Fruit fly (Drosophila melanogaster) whole organism, embryonic: ENCODE results near the gene RpL6.

Source experiments
- BtbVII ChIP-seq: fragments of 200-800 bp; sonication (Bioruptor generic); optimal IDR thresholded peaks from 3 replicates; lab custom pipeline; 2017; ENCODE audit warnings: missing biosample characterization, mild to moderate bottlenecking, missing genetic modification characterization
- CG11504 ChIP-seq: fragments of 200-800 bp; sonication (Bioruptor generic); optimal IDR thresholded peaks from 3 replicates; lab custom pipeline; 2019; ENCODE audit warnings: missing biosample characterization, mild to moderate bottlenecking, missing genetic modification characterization, moderate library complexity
- CG11560 ChIP-seq: fragments of 200-800 bp; sonication (Bioruptor generic); IDR thresholded peaks from 3 replicates; pipeline ENCODE4 v1.3.6; 2022; ENCODE audit warnings: missing biosample characterization, missing genetic modification characterization
- CG11695 ChIP-seq: fragments of 200-800 bp; sonication (Bioruptor generic); IDR thresholded peaks from 3 replicates; pipeline ENCODE4 v1.3.6; 2022; ENCODE audit warnings: missing biosample characterization, missing genetic modification characterization
- CG13424 ChIP-seq: fragments of 200-800 bp; sonication (Bioruptor generic); optimal IDR thresholded peaks from 2 replicates; lab custom pipeline; 2019; ENCODE audit warnings: missing biosample characterization, mild to moderate bottlenecking, missing genetic modification characterization, moderate library complexity
- CG14860 ChIP-seq: fragments of 200-800 bp; sonication (Bioruptor generic); IDR thresholded peaks from 3 replicates; pipeline ENCODE4 v1.3.6; 2022; ENCODE audit warnings: missing biosample characterization, missing genetic modification characterization; ENCODE audit not compliant: partially characterized antibody
- CG15696 ChIP-seq: fragments of 200-800 bp; sonication (Bioruptor generic); optimal IDR thresholded peaks from 2 replicates; lab custom pipeline; 2019; ENCODE audit warnings: missing biosample characterization, mild to moderate bottlenecking, missing genetic modification characterization, moderate library complexity
- CG17328 ChIP-seq: fragments of 200-800 bp; sonication (Bioruptor generic); IDR thresholded peaks from 2 replicates; pipeline ENCODE4 v1.3.6; 2022; ENCODE audit warnings: missing biosample characterization, missing genetic modification characterization
- CG30403 ChIP-seq: fragments of 200-800 bp; sonication (Bioruptor generic); optimal IDR thresholded peaks from 3 replicates; lab custom pipeline; 2016; ENCODE audit warnings: missing biosample characterization, missing genetic modification characterization
- CG31441 ChIP-seq: fragments of 200-800 bp; sonication (Bioruptor generic); IDR thresholded peaks from 2 replicates; pipeline ENCODE4 v1.3.6; 2022; ENCODE audit warnings: missing biosample characterization, missing genetic modification characterization
- CG32772 ChIP-seq: fragments of 200-800 bp; sonication (Bioruptor generic); IDR thresholded peaks from 2 replicates; pipeline ENCODE4 v1.3.6; 2022; ENCODE audit warnings: missing biosample characterization, missing genetic modification characterization
- CG3726 ChIP-seq: fragments of 200-800 bp; sonication (Bioruptor generic); IDR thresholded peaks from 3 replicates; pipeline ENCODE4, ENCODE4 v1.3.6; 2022; ENCODE audit warnings: missing biosample characterization, missing genetic modification characterization
- CG3838 ChIP-seq: fragments of 200-800 bp; sonication (Bioruptor generic); optimal IDR thresholded peaks from 3 replicates; lab custom pipeline; 2016; ENCODE audit warnings: missing biosample characterization, missing genetic modification characterization
- CG4730 ChIP-seq: fragments of 200-800 bp; sonication (Bioruptor generic); IDR thresholded peaks from 2 replicates; pipeline ENCODE4 v1.3.6; 2022; ENCODE audit warnings: missing biosample characterization, missing genetic modification characterization
- CG5180 ChIP-seq: fragments of 200-800 bp; sonication (Bioruptor generic); optimal IDR thresholded peaks from 3 replicates; lab custom pipeline; 2017; ENCODE audit warnings: missing biosample characterization, missing genetic modification characterization, mild to moderate bottlenecking, moderate library complexity, missing genetic modification reagents
- CG6765 ChIP-seq: fragments of 200-800 bp; sonication (Bioruptor generic); optimal IDR thresholded peaks from 3 replicates; lab custom pipeline; 2017; ENCODE audit warnings: missing biosample characterization, mild to moderate bottlenecking, missing genetic modification characterization
- CG6854 ChIP-seq: fragments of 200-800 bp; sonication (Bioruptor generic); optimal IDR thresholded peaks from 3 replicates; lab custom pipeline; 2017; ENCODE audit warnings: missing biosample characterization, mild to moderate bottlenecking, missing genetic modification characterization
- CG7271 ChIP-seq: fragments of 200-800 bp; sonication (Bioruptor generic); optimal IDR thresholded peaks from 2 replicates; lab custom pipeline; 2018; ENCODE audit warnings: missing biosample characterization, mild to moderate bottlenecking, missing genetic modification characterization, moderate library complexity
- CG8089 ChIP-seq: fragments of 200-800 bp; sonication (Bioruptor generic); optimal IDR thresholded peaks from 3 replicates; lab custom pipeline; 2016; ENCODE audit warnings: missing biosample characterization, missing genetic modification characterization
- CG8924 ChIP-seq: fragments of 200-800 bp; optimal IDR thresholded peaks from 3 replicates; lab custom pipeline; 2019; ENCODE audit warnings: missing biosample characterization, mild to moderate bottlenecking, missing genetic modification characterization, moderate library complexity
- Hand ChIP-seq: fragments of 200-800 bp; sonication (Bioruptor generic); optimal IDR thresholded peaks from 2 replicates; lab custom pipeline; 2017; ENCODE audit warnings: mild to moderate bottlenecking, missing biosample characterization, missing genetic modification reagents, missing genetic modification characterization
- Hr51 ChIP-seq, 2 experiments: fragments of 200-800 bp; sonication (Bioruptor generic); optimal IDR thresholded peaks; 2 replicates in 1 of 2; 3 replicates in 1 of 2; lab custom pipeline; 2016 to 2018; ENCODE audit warnings: missing biosample characterization in 2 of 2, missing genetic modification characterization in 2 of 2, mild to moderate bottlenecking in 1 of 2, moderate library complexity in 1 of 2
- Kr ChIP-seq: fragments of 200-800 bp; sonication (Bioruptor generic); optimal IDR thresholded peaks from 2 replicates; lab custom pipeline; 2017; ENCODE audit warnings: missing biosample characterization, mild to moderate bottlenecking, missing genetic modification characterization
- Lim3 ChIP-seq: fragments of 200-800 bp; sonication (Bioruptor generic); IDR thresholded peaks from 2 replicates; pipeline ENCODE4 v1.3.6; 2022; ENCODE audit warnings: missing biosample characterization, missing genetic modification characterization
- Mrtf ChIP-seq: fragments of 200-800 bp; sonication (Bioruptor generic); IDR thresholded peaks from 3 replicates; pipeline ENCODE4 v1.3.6; 2022; ENCODE audit warnings: missing biosample characterization, missing genetic modification characterization
- Oli ChIP-seq: fragments of 200-800 bp; sonication (Bioruptor generic); optimal IDR thresholded peaks from 2 replicates; lab custom pipeline; 2018; ENCODE audit warnings: missing biosample characterization, mild to moderate bottlenecking, missing genetic modification characterization, moderate library complexity
- Vsx1 ChIP-seq: fragments of 200-800 bp; sonication (Bioruptor generic); optimal IDR thresholded peaks from 2 replicates; lab custom pipeline; 2017; ENCODE audit warnings: missing biosample characterization, mild to moderate bottlenecking, missing genetic modification characterization, missing genetic modification reagents
- YL-1 ChIP-seq: fragments of 200-800 bp; sonication (Bioruptor generic); optimal IDR thresholded peaks from 3 replicates; lab custom pipeline; 2017; ENCODE audit warnings: missing biosample characterization, mild to moderate bottlenecking, missing genetic modification characterization
- ap ChIP-seq: fragments of 200-800 bp; sonication (Bioruptor generic); IDR thresholded peaks from 2 replicates; pipeline ENCODE4 v1.3.6; 2022; ENCODE audit warnings: missing biosample characterization, missing genetic modification characterization
- bowl ChIP-seq: fragments of 200-800 bp; sonication (Bioruptor generic); IDR thresholded peaks from 2 replicates; pipeline ENCODE4 v1.3.6; 2022; ENCODE audit warnings: missing biosample characterization, missing genetic modification characterization
- ci ChIP-seq: fragments of 200-800 bp; sonication (Bioruptor generic); IDR thresholded peaks from 3 replicates; pipeline ENCODE4 v1.3.6; 2022; ENCODE audit warnings: missing biosample characterization, missing genetic modification characterization
- ems ChIP-seq: fragments of 200-800 bp; sonication (Bioruptor generic); optimal IDR thresholded peaks from 3 replicates; lab custom pipeline; 2016; ENCODE audit warnings: missing biosample characterization, missing genetic modification characterization
- fd3F ChIP-seq: fragments of 200-800 bp; sonication (Bioruptor generic); optimal IDR thresholded peaks from 2 replicates; lab custom pipeline; 2018; ENCODE audit warnings: missing biosample characterization, mild to moderate bottlenecking, missing genetic modification characterization, moderate library complexity
- grn ChIP-seq: fragments of 200-800 bp; sonication (Bioruptor generic); optimal IDR thresholded peaks from 3 replicates; lab custom pipeline; 2017; ENCODE audit warnings: missing biosample characterization, missing genetic modification characterization
- hb ChIP-seq: fragments of 200-800 bp; sonication (Bioruptor generic); IDR thresholded peaks from 3 replicates; pipeline ENCODE4 v1.3.6; 2022; ENCODE audit warnings: missing biosample characterization, missing genetic modification characterization; ENCODE audit not compliant: partially characterized antibody
- hkb ChIP-seq, 2 experiments: fragments of 200-800 bp in 1 of 2; fragments of >200 bp in 1 of 2; sonication (Bioruptor generic) in 1 of 2; IDR thresholded peaks in 1 of 2; optimal IDR thresholded peaks in 1 of 2; 2 replicates each; pipeline versions ENCODE4 v1.3.6 to Lab custom; 2017 to 2022; ENCODE audit warnings: missing biosample characterization in 1 of 2, missing genetic modification characterization in 1 of 2
- insv ChIP-seq, 2 experiments: fragments of 200-800 bp; sonication (Bioruptor generic); optimal IDR thresholded peaks; 3 replicates each; lab custom pipeline; 2016 to 2018; ENCODE audit warnings: missing biosample characterization in 2 of 2, missing genetic modification characterization in 2 of 2
- lbe ChIP-seq: fragments of 200-800 bp; sonication (Bioruptor generic); optimal IDR thresholded peaks from 2 replicates; lab custom pipeline; 2016; ENCODE audit warnings: missing biosample characterization, mild to moderate bottlenecking, missing genetic modification characterization
- mld ChIP-seq: fragments of 200-800 bp; sonication (Bioruptor generic); IDR thresholded peaks from 3 replicates; pipeline ENCODE4 v1.3.6; 2022; ENCODE audit warnings: missing biosample characterization, missing genetic modification characterization; ENCODE audit not compliant: partially characterized antibody
- org-1 ChIP-seq: fragments of 200-800 bp; sonication (Bioruptor generic); optimal IDR thresholded peaks from 2 replicates; lab custom pipeline; 2017; ENCODE audit warnings: missing biosample characterization, missing genetic modification characterization
- pb ChIP-seq: fragments of 200-800 bp; sonication (Bioruptor generic); optimal IDR thresholded peaks from 3 replicates; lab custom pipeline; 2016; ENCODE audit warnings: missing biosample characterization, missing genetic modification characterization
- psq ChIP-seq: fragments of 200-800 bp; sonication (Bioruptor generic); optimal IDR thresholded peaks from 2 replicates; lab custom pipeline; 2017; ENCODE audit warnings: missing biosample characterization, missing genetic modification characterization
- run ChIP-seq: fragments of 200-800 bp; sonication (Bioruptor generic); optimal IDR thresholded peaks from 3 replicates; lab custom pipeline; 2018; ENCODE audit warnings: missing biosample characterization, mild to moderate bottlenecking, missing genetic modification characterization
- sisA ChIP-seq: fragments of 200-800 bp; sonication (Bioruptor generic); IDR thresholded peaks from 2 replicates; pipeline ENCODE4 v1.3.6; 2022; ENCODE audit warnings: missing biosample characterization, missing genetic modification characterization
- so ChIP-seq: fragments of 200-800 bp; sonication (Bioruptor generic); IDR thresholded peaks from 3 replicates; pipeline ENCODE4 v1.3.6; 2022; ENCODE audit warnings: missing biosample characterization, missing genetic modification characterization
- sob ChIP-seq: fragments of 200-800 bp; sonication (Bioruptor generic); IDR thresholded peaks from 2 replicates; pipeline ENCODE4 v1.3.6; 2022; ENCODE audit warnings: missing biosample characterization, missing genetic modification characterization
- ssp ChIP-seq: fragments of 200-800 bp; sonication (Bioruptor generic); IDR thresholded peaks from 2 replicates; pipeline ENCODE4 v1.3.6; 2022; ENCODE audit warnings: missing biosample characterization, missing genetic modification characterization
- stwl ChIP-seq: fragments of 200-800 bp; sonication (Bioruptor generic); optimal IDR thresholded peaks from 3 replicates; lab custom pipeline; 2018; ENCODE audit warnings: missing biosample characterization, mild to moderate bottlenecking, missing genetic modification characterization, moderate library complexity
- zen ChIP-seq: fragments of 200-800 bp; sonication (Bioruptor generic); optimal IDR thresholded peaks from 3 replicates; lab custom pipeline; 2018; ENCODE audit warnings: missing biosample characterization, mild to moderate bottlenecking, missing genetic modification characterization, moderate library complexity
- zfh2 ChIP-seq: fragments of 200-800 bp; sonication (Bioruptor generic); optimal IDR thresholded peaks from 2 replicates; lab custom pipeline; 2016; ENCODE audit warnings: missing biosample characterization, missing genetic modification characterization

The RpL6 gene

dm6 chr3R:31588374-31588773 is 7.6 kb downstream of the RpL6 start, which contains the start of gene CG1635 (continued):
- peak; percentile 100 for TF ChIP-seq CG17328 (GFP tag; lab: Robert Waterston, UW)
- TF ChIP-seq CG6765 (GFP tag; lab: Kevin White, UChicago) = peak; percentile 100
- peak; percentile 99 for TF ChIP-seq CG4730
- peak; percentile 99 for TF ChIP-seq bowl (GFP tag; lab: Robert Waterston, UW)
- TF ChIP-seq sob (GFP tag; lab: Robert Waterston, UW) = peak; percentile 100
- TF ChIP-seq CG31441 (GFP tag; lab: Robert Waterston, UW) = peak; percentile 100
- peak; percentile 98 for TF ChIP-seq CG11504 (tag; lab: Kevin White, UChicago)
- peak; percentile 100 for TF ChIP-seq BtbVII
- TF ChIP-seq Lim3 (GFP tag; lab: Robert Waterston, UW) = peak; percentile 97
- peak; percentile 98 for TF ChIP-seq CG15696
- TF ChIP-seq CG3838 (GFP tag; lab: Kevin White, UChicago) = peak; percentile 98
- TF ChIP-seq Mrtf (GFP tag; lab: Robert Waterston, UW) = peak; percentile 99
- peak; percentile 97 for TF ChIP-seq sisA (GFP tag; lab: Robert Waterston, UW)
- TF ChIP-seq CG8089 (GFP tag; lab: Kevin White, UChicago) = peak; percentile 97
- TF ChIP-seq CG7271 (tag; lab: Kevin White, UChicago) = peak; percentile 100
- TF ChIP-seq Vsx1 (GFP tag; lab: Kevin White, UChicago) = peak; percentile 98
- peak; percentile 54; the same call in 1 of the 3 replicates for TF ChIP-seq hb (GFP tag; lab: Robert Waterston, UW)
- peak; percentile 94 for TF ChIP-seq psq
- peak; percentile 99 for TF ChIP-seq zen (tag; lab: Kevin White, UChicago)
- peak; percentile 74 to 87 for TF ChIP-seq insv (GFP tag; optimal IDR thresholded peaks at IDR 0.05; lab: Kevin White, UChicago)
- TF ChIP-seq CG32772 = peak; percentile 98
- TF ChIP-seq hkb (optimal IDR thresholded peaks at IDR 0.05; lab: Kevin White, UChicago) = no peak
- peak; percentile 100 for TF ChIP-seq hkb (GFP tag; IDR thresholded peaks at IDR 0.05; lab: Robert Waterston, UW)
- TF ChIP-seq CG8924 (tag; lab: Kevin White, UChicago) = peak; percentile 100
- peak; percentile 58; the same call in 2 of the 3 replicates for TF ChIP-seq CG14860
- peak; percentile 99 for TF ChIP-seq CG30403 (GFP tag; lab: Kevin White, UChicago)
- 0 out of 3 replicates have a peak, but pooled peaks have one; percentile 56 for TF ChIP-seq mld (GFP tag; lab: Robert Waterston, UW)
- TF ChIP-seq ssp (GFP tag; lab: Robert Waterston, UW) = peak; percentile 93
- peak; percentile 97 for TF ChIP-seq pb (GFP tag; lab: Kevin White, UChicago)
- TF ChIP-seq ci (GFP tag; lab: Robert Waterston, UW) = peak; percentile 100
- no peak for TF ChIP-seq grn (GFP tag; lab: Kevin White, UChicago)
- peak; percentile 98 to 100 for TF ChIP-seq Hr51 (GFP tag; optimal IDR thresholded peaks at IDR 0.05; lab: Kevin White, UChicago)
- peak; percentile 75 for TF ChIP-seq stwl (tag; lab: Kevin White, UChicago)
- peak; percentile 100 for TF ChIP-seq Oli (tag; lab: Kevin White, UChicago)
- peak; percentile 99 for TF ChIP-seq Hand (GFP tag; lab: Kevin White, UChicago)
- peak; percentile 99 for TF ChIP-seq run (tag; lab: Kevin White, UChicago)
- peak; percentile 99 for TF ChIP-seq YL-1 (GFP tag; lab: Kevin White, UChicago)
- TF ChIP-seq Kr (GFP tag; lab: Kevin White, UChicago) = peak; percentile 67
- TF ChIP-seq ems (GFP tag; lab: Kevin White, UChicago) = peak; percentile 94
- peak; percentile 92 for TF ChIP-seq CG11560 (tag; lab: Robert Waterston, UW)
- peak; percentile 99 for TF ChIP-seq CG11695 (GFP tag; lab: Robert Waterston, UW)
- TF ChIP-seq fd3F = peak; percentile 99
- TF ChIP-seq org-1 (GFP tag; lab: Kevin White, UChicago) = peak; percentile 99
- peak; percentile 97 for TF ChIP-seq lbe (GFP tag; lab: Kevin White, UChicago)
- TF ChIP-seq so (GFP tag; lab: Robert Waterston, UW) = peak; percentile 100
- peak; percentile 100 for TF ChIP-seq CG13424 (tag; lab: Kevin White, UChicago)
- peak; percentile 93 for TF ChIP-seq CG5180 (GFP tag; lab: Kevin White, UChicago)
- peak; percentile 98 for TF ChIP-seq CG3726 (GFP tag; lab: Robert Waterston, UW)
- peak; percentile 99 for TF ChIP-seq CG6854 (GFP tag; lab: Kevin White, UChicago)
- peak; percentile 99 for TF ChIP-seq ap (GFP tag; lab: Robert Waterston, UW)
- TF ChIP-seq zfh2 (GFP tag; lab: Kevin White, UChicago) = peak; percentile 98
